Fruit fly (Drosophila melanogaster): ENCODE measurements around the gene RpL26.

dm6 chr3L:18854412-18854811, 44.3 kb upstream of the RpL26 start:
- TF ChIP-seq psq (optimal IDR thresholded peaks at IDR 0.05): no peak
- no peak for TF ChIP-seq ttk (optimal IDR thresholded peaks at IDR 0.05)
